Fruit fly (Drosophila melanogaster) whole organism, embryonic: ENCODE data around the gene CG43731.

Experiments used
- Abd-B ChIP-seq: fragments of 200-800 bp; sonication (Bioruptor generic); optimal IDR thresholded peaks from 2 replicates; lab custom pipeline; 2018; ENCODE audit warnings: missing biosample characterization, mild to moderate bottlenecking, missing genetic modification characterization, moderate library complexity
- Atf6 ChIP-seq: fragments of 200-800 bp; sonication (Bioruptor generic); IDR thresholded peaks from 2 replicates; pipeline ENCODE4 v1.3.6; 2022; ENCODE audit warnings: missing biosample characterization, missing genetic modification characterization
- CG10366 ChIP-seq: fragments of 200-800 bp; sonication (Bioruptor generic); IDR thresholded peaks from 2 replicates; pipeline ENCODE4 v1.3.6; 2022; ENCODE audit warnings: missing biosample characterization, missing genetic modification characterization
- CG11504 ChIP-seq: fragments of 200-800 bp; sonication (Bioruptor generic); optimal IDR thresholded peaks from 3 replicates; lab custom pipeline; 2019; ENCODE audit warnings: missing biosample characterization, mild to moderate bottlenecking, missing genetic modification characterization, moderate library complexity
- CG12391 ChIP-seq: fragments of 200-800 bp; sonication (Bioruptor generic); optimal IDR thresholded peaks from 3 replicates; lab custom pipeline; 2018; ENCODE audit warnings: missing biosample characterization, mild to moderate bottlenecking, missing genetic modification characterization, moderate library complexity
- CG13287 ChIP-seq: fragments of 200-800 bp; sonication (Bioruptor generic); IDR thresholded peaks from 2 replicates; pipeline ENCODE4 v1.3.6; 2022; ENCODE audit warnings: missing biosample characterization, missing genetic modification characterization; ENCODE audit not compliant: partially characterized antibody
- CG17361 ChIP-seq: fragments of 200-800 bp; sonication (Bioruptor generic); IDR thresholded peaks from 3 replicates; pipeline ENCODE4 v1.3.6; 2022; ENCODE audit warnings: missing biosample characterization, missing genetic modification characterization
- CG17568 ChIP-seq: fragments of 200-800 bp; sonication (Bioruptor generic); optimal IDR thresholded peaks from 2 replicates; lab custom pipeline; 2018; ENCODE audit warnings: missing biosample characterization, mild to moderate bottlenecking, missing genetic modification characterization, moderate library complexity
- CG17802 ChIP-seq: fragments of 200-800 bp; sonication (Bioruptor generic); optimal IDR thresholded peaks from 2 replicates; lab custom pipeline; 2018; ENCODE audit warnings: missing biosample characterization, mild to moderate bottlenecking, missing genetic modification characterization, moderate library complexity
- CG17829 ChIP-seq: fragments of 200-800 bp; optimal IDR thresholded peaks from 2 replicates; lab custom pipeline; 2019; ENCODE audit warnings: missing biosample characterization, mild to moderate bottlenecking, missing genetic modification characterization, moderate library complexity
- CG2199 ChIP-seq: fragments of 200-800 bp; sonication (Bioruptor generic); IDR thresholded peaks from 3 replicates; pipeline ENCODE4 v1.3.6; 2022; ENCODE audit warnings: missing biosample characterization, missing genetic modification characterization
- CG31441 ChIP-seq: fragments of 200-800 bp; sonication (Bioruptor generic); IDR thresholded peaks from 2 replicates; pipeline ENCODE4 v1.3.6; 2022; ENCODE audit warnings: missing biosample characterization, missing genetic modification characterization
- CG32532 ChIP-seq: fragments of 200-800 bp; sonication (Bioruptor generic); IDR thresholded peaks from 2 replicates; pipeline ENCODE4 v1.3.6; 2022; ENCODE audit warnings: missing biosample characterization, missing genetic modification characterization
- CG3847 ChIP-seq: fragments of 200-800 bp; sonication (Bioruptor generic); IDR thresholded peaks from 2 replicates; pipeline ENCODE4 v1.3.6; 2022; ENCODE audit warnings: missing biosample characterization, missing genetic modification characterization
- CG42726 ChIP-seq: fragments of 200-800 bp; sonication (Bioruptor generic); IDR thresholded peaks from 2 replicates; pipeline ENCODE4 v1.3.6; 2022; ENCODE audit warnings: missing biosample characterization, missing genetic modification characterization; ENCODE audit not compliant: partially characterized antibody
- CG4328 ChIP-seq: fragments of 200-800 bp; sonication (Bioruptor generic); optimal IDR thresholded peaks from 3 replicates; lab custom pipeline; 2017; ENCODE audit warnings: missing biosample characterization, missing genetic modification reagents, missing genetic modification characterization
- CG6689 ChIP-seq: fragments of 200-800 bp; sonication (Bioruptor generic); IDR thresholded peaks from 2 replicates; pipeline ENCODE4 v1.3.6; 2022; ENCODE audit warnings: missing biosample characterization, missing genetic modification characterization
- CG7357 ChIP-seq: fragments of 200-800 bp; sonication (Bioruptor generic); IDR thresholded peaks from 3 replicates; pipeline ENCODE4 v1.3.6; 2022; ENCODE audit warnings: missing biosample characterization, missing genetic modification characterization
- CG9215 ChIP-seq: fragments of 200-800 bp; sonication (Bioruptor generic); IDR thresholded peaks from 2 replicates; pipeline ENCODE4 v1.3.6; 2022; ENCODE audit warnings: missing biosample characterization, missing genetic modification characterization
- D19A ChIP-seq: fragments of 200-800 bp; optimal IDR thresholded peaks from 3 replicates; lab custom pipeline; 2019; ENCODE audit warnings: missing biosample characterization, mild to moderate bottlenecking, missing genetic modification characterization, moderate library complexity
- Deaf1 ChIP-seq: fragments of 200-800 bp; optimal IDR thresholded peaks from 3 replicates; lab custom pipeline; 2019; ENCODE audit warnings: missing biosample characterization, mild to moderate bottlenecking, missing genetic modification characterization, moderate library complexity
- Dip2 ChIP-seq: fragments of 200-800 bp; sonication (Bioruptor generic); IDR thresholded peaks from 2 replicates; pipeline ENCODE4 v1.3.6; 2022; ENCODE audit warnings: missing biosample characterization, missing genetic modification characterization
- Dll ChIP-seq: fragments of 200-800 bp; sonication (Bioruptor generic); IDR thresholded peaks from 4 replicates; pipeline ENCODE4 v1.3.6; 2022; ENCODE audit warnings: missing biosample characterization, missing genetic modification characterization; ENCODE audit not compliant: partially characterized antibody
- Ets65A ChIP-seq: fragments of 200-800 bp; sonication (Bioruptor generic); peaks from one replicate; lab custom pipeline; 2016; ENCODE audit warnings: missing biosample characterization, missing genetic modification characterization
- Gug ChIP-seq: fragments of 200-800 bp; sonication (Bioruptor generic); IDR thresholded peaks from 4 replicates; pipeline ENCODE4 v1.3.6; 2022; ENCODE audit warnings: missing biosample characterization, missing genetic modification characterization
- HLH3B ChIP-seq: fragments of 200-800 bp; sonication (Bioruptor generic); IDR thresholded peaks from 2 replicates; pipeline ENCODE4 v1.3.6; 2022; ENCODE audit warnings: missing biosample characterization, missing genetic modification characterization
- Hr78 ChIP-seq, 2 experiments: fragments of 200-800 bp in 1 of 2; fragments of >200 bp in 1 of 2; sonication (Bioruptor generic) in 1 of 2; optimal IDR thresholded peaks; 2 replicates each; lab custom pipeline; 2017 to 2019; ENCODE audit warnings: missing biosample characterization in 2 of 2, missing genetic modification characterization in 2 of 2, mild to moderate bottlenecking in 1 of 2, moderate library complexity in 1 of 2
- Jarid2 ChIP-seq: fragments of 200-800 bp; sonication (Bioruptor generic); optimal IDR thresholded peaks from 3 replicates; lab custom pipeline; 2017; ENCODE audit warnings: mild to moderate bottlenecking, missing biosample characterization, missing genetic modification reagents, missing genetic modification characterization
- Lim3 ChIP-seq: fragments of 200-800 bp; sonication (Bioruptor generic); IDR thresholded peaks from 2 replicates; pipeline ENCODE4 v1.3.6; 2022; ENCODE audit warnings: missing biosample characterization, missing genetic modification characterization
- NFAT ChIP-seq: fragments of 200-800 bp; sonication (Bioruptor generic); IDR thresholded peaks from 2 replicates; pipeline ENCODE4 v1.3.6; 2022; ENCODE audit warnings: missing biosample characterization, missing genetic modification characterization
- Sox100B ChIP-seq: fragments of 200-800 bp; sonication (Bioruptor generic); optimal IDR thresholded peaks from 3 replicates; lab custom pipeline; 2018; ENCODE audit warnings: missing biosample characterization, mild to moderate bottlenecking, missing genetic modification characterization
- Ssrp ChIP-seq: fragments of 200-800 bp; sonication (Bioruptor generic); optimal IDR thresholded peaks from 2 replicates; lab custom pipeline; 2018; ENCODE audit warnings: missing biosample characterization, mild to moderate bottlenecking, missing genetic modification characterization, moderate library complexity
- ash1 ChIP-seq: fragments of 200-800 bp; sonication (Bioruptor generic); optimal IDR thresholded peaks from 2 replicates; lab custom pipeline; 2018; ENCODE audit warnings: missing biosample characterization, mild to moderate bottlenecking, missing genetic modification characterization
- bsh ChIP-seq, 2 experiments: fragments of 200-800 bp; sonication (Bioruptor generic); optimal IDR thresholded peaks; 2 replicates each; lab custom pipeline; 2017 to 2018; ENCODE audit warnings: mild to moderate bottlenecking in 2 of 2, missing biosample characterization in 2 of 2, missing genetic modification characterization in 2 of 2, moderate library complexity in 1 of 2
- ftz-f1 ChIP-seq: fragments of 200-800 bp; sonication (Bioruptor generic); optimal IDR thresholded peaks from 2 replicates; lab custom pipeline; 2016; ENCODE audit warnings: missing biosample characterization, missing genetic modification characterization
- grn ChIP-seq: fragments of 200-800 bp; sonication (Bioruptor generic); optimal IDR thresholded peaks from 3 replicates; lab custom pipeline; 2017; ENCODE audit warnings: missing biosample characterization, missing genetic modification characterization
- gsb ChIP-seq: fragments of 200-800 bp; sonication (Bioruptor generic); IDR thresholded peaks from 2 replicates; pipeline ENCODE4 v1.3.6; 2022; ENCODE audit warnings: missing biosample characterization, missing genetic modification characterization
- lmd ChIP-seq: fragments of 200-800 bp; sonication (Bioruptor generic); IDR thresholded peaks from 2 replicates; pipeline ENCODE4 v1.3.6; 2022; ENCODE audit warnings: missing biosample characterization, missing genetic modification characterization
- mam ChIP-seq: fragments of 200-800 bp; sonication (Bioruptor generic); optimal IDR thresholded peaks from 3 replicates; lab custom pipeline; 2016; ENCODE audit warnings: missing biosample characterization, missing genetic modification characterization
- sd ChIP-seq: fragments of 200-800 bp; sonication (Bioruptor generic); optimal IDR thresholded peaks from 3 replicates; lab custom pipeline; 2018; ENCODE audit warnings: missing biosample characterization, mild to moderate bottlenecking, missing genetic modification characterization, moderate library complexity
- sens ChIP-seq: fragments of 200-800 bp; sonication (Bioruptor generic); peaks from one replicate; lab custom pipeline; 2016; ENCODE audit warnings: missing biosample characterization, missing genetic modification characterization
- so ChIP-seq: fragments of 200-800 bp; sonication (Bioruptor generic); IDR thresholded peaks from 3 replicates; pipeline ENCODE4 v1.3.6; 2022; ENCODE audit warnings: missing biosample characterization, missing genetic modification characterization
- sob ChIP-seq: fragments of 200-800 bp; sonication (Bioruptor generic); IDR thresholded peaks from 2 replicates; pipeline ENCODE4 v1.3.6; 2022; ENCODE audit warnings: missing biosample characterization, missing genetic modification characterization
- ssp ChIP-seq: fragments of 200-800 bp; sonication (Bioruptor generic); IDR thresholded peaks from 2 replicates; pipeline ENCODE4 v1.3.6; 2022; ENCODE audit warnings: missing biosample characterization, missing genetic modification characterization
- tgo ChIP-seq: fragments of 200-800 bp; sonication (Bioruptor generic); IDR thresholded peaks from 3 replicates; pipeline ENCODE4 v1.3.6; 2022; ENCODE audit warnings: missing biosample characterization, missing genetic modification characterization
- zfh2 ChIP-seq: fragments of 200-800 bp; sonication (Bioruptor generic); optimal IDR thresholded peaks from 2 replicates; lab custom pipeline; 2016; ENCODE audit warnings: missing biosample characterization, missing genetic modification characterization

CG43731 gene

DNA sequence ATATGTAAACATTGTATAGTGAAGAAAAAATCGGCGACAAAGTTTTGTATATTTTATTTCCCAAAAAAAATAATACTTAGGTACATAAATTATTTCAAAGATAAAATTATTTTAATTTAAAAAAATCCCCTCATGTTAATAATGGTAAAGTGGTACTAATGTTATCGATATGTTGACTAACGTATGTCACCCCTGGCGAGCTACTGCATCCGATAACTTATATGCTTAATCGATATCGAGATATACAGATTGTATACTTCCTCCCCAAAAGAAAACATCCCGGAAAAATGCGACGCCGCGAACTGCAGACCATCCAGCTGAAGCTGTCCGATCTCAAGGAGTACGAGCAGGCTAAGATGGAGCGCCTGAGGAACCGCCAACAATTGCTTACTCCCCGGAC is 37.1 kb upstream of the CG43731 start, which contains the start of gene CG17343 (continued):
- TF ChIP-seq CG42726 (GFP tag; lab: Robert Waterston, UW), result peak; percentile 48; the same call in 1 of the 2 replicates
- TF ChIP-seq CG13287 (GFP tag; lab: Robert Waterston, UW), result peak; percentile 87

DNA sequence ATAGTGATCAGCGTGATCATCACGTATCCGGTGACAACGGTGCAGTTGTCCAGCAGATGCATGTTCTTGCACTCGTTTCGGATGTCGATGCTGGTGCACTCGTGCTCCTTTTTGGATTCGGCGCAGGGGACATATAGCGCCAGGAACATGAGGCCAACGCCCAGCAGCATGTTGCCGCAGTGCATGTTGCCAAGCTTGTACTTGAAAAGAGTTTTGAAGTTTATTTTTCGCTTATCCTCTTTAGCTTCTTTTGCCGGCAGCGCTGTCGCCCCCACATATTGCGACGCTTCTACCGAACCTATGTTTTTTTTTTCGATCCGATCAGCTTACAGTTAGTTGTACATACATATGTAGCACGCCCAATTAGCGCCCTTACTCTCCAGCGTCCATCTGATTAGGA is 33.5 kb upstream of the CG43731 start:
- TF ChIP-seq CG32532 (GFP tag; lab: Robert Waterston, UW) (no peak), CG17829 (tag; lab: Kevin White, UChicago) (no peak), grn (GFP tag; lab: Kevin White, UChicago) (no peak), so (GFP tag; lab: Robert Waterston, UW) (no peak), ftz-f1 (GFP tag; lab: Kevin White, UChicago) (no peak), Dll (0 out of 4 replicates have a peak, but pooled peaks have one; percentile 39), ssp (GFP tag; lab: Robert Waterston, UW) (no peak), CG11504 (tag; lab: Kevin White, UChicago) (peak; percentile 94), Atf6 (GFP tag; lab: Robert Waterston, UW) (no peak), CG17361 (GFP tag; lab: Robert Waterston, UW) (no peak), CG9215 (GFP tag; lab: Robert Waterston, UW) (no peak), HLH3B (0 out of 2 replicates have a peak, but pooled peaks have one; percentile 7), ash1 (no peak), sd (tag; lab: Kevin White, UChicago) (no peak), Lim3 (GFP tag; lab: Robert Waterston, UW) (peak; percentile 36; the same call in 1 of the 2 replicates), CG7357 (GFP tag; lab: Robert Waterston, UW) (no peak), Jarid2 (no peak), CG17802 (no peak)

dm6 chr2L:19069548-19070145 is 32.2 kb upstream of the CG43731 start, which contains the start of gene CG10702:
CG10702 (minus strand) TSS chr2L:19069851.
- TF ChIP-seq lmd (GFP tag; lab: Robert Waterston, UW) (peak; percentile 28), CG3847 (GFP tag; lab: Robert Waterston, UW) (0 out of 2 replicates have a peak, but pooled peaks have one; percentile 5), D19A (tag; lab: Kevin White, UChicago) (peak; percentile 80), NFAT (GFP tag; lab: Robert Waterston, UW) (0 out of 2 replicates have a peak, but pooled peaks have one; percentile 13), zfh2 (peak; percentile 31), sob (0 out of 2 replicates have a peak, but pooled peaks have one; percentile 41), CG4328 (GFP tag; lab: Kevin White, UChicago) (no peak), CG12391 (no peak), Dip2 (GFP tag; lab: Robert Waterston, UW) (no peak), CG17568 (GFP tag; lab: Kevin White, UChicago) (no peak), CG11504 (tag; lab: Kevin White, UChicago) (peak; percentile 42), bsh (GFP tag; optimal IDR thresholded peaks at IDR 0.05; lab: Kevin White, UChicago) (no peak), tgo (GFP tag; lab: Robert Waterston, UW) (peak; percentile 18; the same call in 1 of the 3 replicates), CG10366 (GFP tag; lab: Robert Waterston, UW) (no peak), sens (GFP tag; lab: Kevin White, UChicago) (peak; percentile 51), Deaf1 (tag; lab: Kevin White, UChicago) (peak; percentile 21), Ets65A (GFP tag; lab: Kevin White, UChicago) (peak; percentile 91), CG2199 (GFP tag; lab: Robert Waterston, UW) (0 out of 3 replicates have a peak, but pooled peaks have one; percentile 20), CG9215 (GFP tag; lab: Robert Waterston, UW) (0 out of 2 replicates have a peak, but pooled peaks have one; percentile 8), Hr78 (GFP tag; optimal IDR thresholded peaks at IDR 0.05; lab: Kevin White, UChicago) (no peak), CG32532 (GFP tag; lab: Robert Waterston, UW) (0 out of 2 replicates have a peak, but pooled peaks have one; percentile 29), Gug (GFP tag; lab: Robert Waterston, UW) (no peak), Lim3 (GFP tag; lab: Robert Waterston, UW) (0 out of 2 replicates have a peak, but pooled peaks have one; percentile 6), CG31441 (peak; percentile 33; the same call in 1 of the 2 replicates), Ssrp (peak; percentile 28), gsb (GFP tag; lab: Robert Waterston, UW) (no peak), mam (peak; percentile 39), CG6689 (GFP tag; lab: Robert Waterston, UW) (peak; percentile 27; the same call in 1 of the 2 replicates), Sox100B (no peak), Abd-B (GFP tag; lab: Kevin White, UChicago) (peak; percentile 5)
